Worm (Caenorhabditis elegans) whole organism, dauer: Measurements from ENCODE around the gene zip-12.

Experiments
- unc-62 ChIP-seq: sonication (generic microtip); optimal IDR thresholded peaks from 2 replicates; lab custom pipeline; 2017; ENCODE audit warnings: missing biosample characterization, missing genetic modification reagents, missing genetic modification characterization

Gene zip-12

ce11 chrIII:12327528-12327997 is at the start of gene zip-12, which contains the start of gene Y75B8A.63:
Gene zip-12, plus strand, starts transcription at chrIII:12327914.
Gene Y75B8A.63, plus strand, starts transcription at chrIII:12327947.
- no peak for TF ChIP-seq unc-62 (GFP tag; lab: Kevin White, UChicago)

- no peak for TF ChIP-seq unc-62 (GFP tag; lab: Kevin White, UChicago)
Measured at ce11 chrIII:12278766-12279165, 48.9 kb upstream of the zip-12 start.

ce11 chrIII:12284157-12284556 is 43.6 kb upstream of the zip-12 start:
- TF ChIP-seq unc-62 (GFP tag; lab: Kevin White, UChicago): no peak

- TF ChIP-seq unc-62 (GFP tag; lab: Kevin White, UChicago): no peak
Measured at ce11 chrIII:12292465-12292864, 35.2 kb upstream of the zip-12 start.

- no peak for TF ChIP-seq unc-62 (GFP tag; lab: Kevin White, UChicago)
Measured at ce11 chrIII:12297303-12297702, 30.4 kb upstream of the zip-12 start.

ce11 chrIII:12299259-12299658 is 28.5 kb upstream of the zip-12 start:
- TF ChIP-seq unc-62 (GFP tag; lab: Kevin White, UChicago): no peak

- no peak for TF ChIP-seq unc-62 (GFP tag; lab: Kevin White, UChicago)
Measured at ce11 chrIII:12303084-12303483, 24.6 kb upstream of the zip-12 start, which contains the start of gene mrp-8. Gene mrp-8, minus strand, starts transcription at chrIII:12303184.

ce11 chrIII:12304805-12305377 is 22.8 kb upstream of the zip-12 start:
- TF ChIP-seq unc-62 (GFP tag; lab: Kevin White, UChicago): no peak

- no peak for TF ChIP-seq unc-62 (GFP tag; lab: Kevin White, UChicago)
Measured at ce11 chrIII:12307475-12307874, 20.2 kb upstream of the zip-12 start, which contains the start of gene pqn-92. Gene pqn-92, plus strand, starts transcription at chrIII:12307781.

ce11 chrIII:12312886-12313285 is 14.8 kb upstream of the zip-12 start, which contains the start of gene Y75B8A.39:
Gene Y75B8A.39, plus strand, starts transcription at chrIII:12313186.
- no peak for TF ChIP-seq unc-62 (GFP tag; lab: Kevin White, UChicago)

ce11 chrIII:12315179-12315578 is 12.5 kb upstream of the zip-12 start, which contains the start of gene Y75B8A.37:
Gene Y75B8A.37, plus strand, starts transcription at chrIII:12315479.
- no peak for TF ChIP-seq unc-62 (GFP tag; lab: Kevin White, UChicago)

ce11 chrIII:12317492-12317891 is 10.2 kb upstream of the zip-12 start:
- TF ChIP-seq unc-62 (GFP tag; lab: Kevin White, UChicago): no peak

ce11 chrIII:12318794-12319193 is 8.9 kb upstream of the zip-12 start, which contains the start of gene Y75B8A.28:
Gene Y75B8A.28, plus strand, starts transcription at chrIII:12319089.
- no peak for TF ChIP-seq unc-62 (GFP tag; lab: Kevin White, UChicago)

ce11 chrIII:12325284-12325683 is 2.4 kb upstream of the zip-12 start:
- no peak for TF ChIP-seq unc-62 (GFP tag; lab: Kevin White, UChicago)

ce11 chrIII:12331300-12331699 is 3.6 kb downstream of the zip-12 start:
- TF ChIP-seq unc-62 (GFP tag; lab: Kevin White, UChicago): no peak

ce11 chrIII:12333445-12333844 is 5.7 kb downstream of the zip-12 start, which contains the start of gene zip-1:
Gene zip-1, plus strand, starts transcription at chrIII:12333745.
- no peak for TF ChIP-seq unc-62 (GFP tag; lab: Kevin White, UChicago)

ce11 chrIII:12334268-12334667 is 6.6 kb downstream of the zip-12 start:
- TF ChIP-seq unc-62 (GFP tag; lab: Kevin White, UChicago): no peak
